Worm (Caenorhabditis elegans) whole organism, late embryonic: Measurements from ENCODE around the gene dmsr-1.

ENCODE experiments used
- C08G9.2 ChIP-seq: sonication (generic microtip); optimal IDR thresholded peaks from 2 replicates; lab custom pipeline; 2016; ENCODE audit warnings: mild to moderate bottlenecking, missing genetic modification characterization, moderate library complexity, missing compliant biosample characterization
- F13H6.1 ChIP-seq: sonication (generic microtip); optimal IDR thresholded peaks from 2 replicates; lab custom pipeline; 2016; ENCODE audit warnings: missing genetic modification characterization, missing compliant biosample characterization
- K09A11.1 ChIP-seq: sonication (generic microtip); optimal IDR thresholded peaks from 2 replicates; lab custom pipeline; 2017; ENCODE audit warnings: antibody characterized with exemption, mild to moderate bottlenecking, missing genetic modification characterization, missing compliant biosample characterization; ENCODE audit not compliant: insufficient read depth
- ceh-18 ChIP-seq: sonication (generic microtip); optimal IDR thresholded peaks from 2 replicates; lab custom pipeline; 2016; ENCODE audit warnings: missing genetic modification characterization, missing compliant biosample characterization
- ceh-19 ChIP-seq: fragments of 200-800 bp; sonication (Bioruptor generic); optimal IDR thresholded peaks from 2 replicates; lab custom pipeline; 2018; ENCODE audit warnings: mild to moderate bottlenecking, missing genetic modification characterization, missing compliant biosample characterization
- ceh-2 ChIP-seq: sonication (generic microtip); optimal IDR thresholded peaks from 2 replicates; lab custom pipeline; 2016; ENCODE audit warnings: missing genotype, missing genetic modification characterization, missing compliant biosample characterization
- ceh-24 ChIP-seq: sonication (generic microtip); optimal IDR thresholded peaks from 2 replicates; lab custom pipeline; 2016; ENCODE audit warnings: mild to moderate bottlenecking, missing genetic modification characterization, missing compliant biosample characterization
- ceh-34 ChIP-seq: sonication (generic microtip); optimal IDR thresholded peaks from 2 replicates; lab custom pipeline; 2016; ENCODE audit warnings: mild to moderate bottlenecking, missing genetic modification characterization, missing compliant biosample characterization
- ceh-45 ChIP-seq: fragments of 200-800 bp; sonication (Bioruptor generic); IDR thresholded peaks from 2 replicates; pipeline ENCODE4 v1.3.6; 2022; ENCODE audit warnings: missing genetic modification reagents, missing genetic modification characterization, missing compliant biosample characterization
- ceh-6 ChIP-seq: fragments of 200-800 bp; sonication (Bioruptor generic); optimal IDR thresholded peaks from 2 replicates; lab custom pipeline; 2018; ENCODE audit warnings: mild to moderate bottlenecking, missing genetic modification characterization, missing compliant biosample characterization
- dmd-4 ChIP-seq: sonication (generic microtip); optimal IDR thresholded peaks from 2 replicates; lab custom pipeline; 2016; ENCODE audit warnings: borderline replicate concordance, missing genetic modification characterization, missing compliant biosample characterization
- ets-4 ChIP-seq: sonication (generic microtip); optimal IDR thresholded peaks from 2 replicates; lab custom pipeline; 2016; ENCODE audit warnings: missing genetic modification characterization, missing compliant biosample characterization
- eyg-1 ChIP-seq: sonication (generic microtip); optimal IDR thresholded peaks from 2 replicates; lab custom pipeline; 2016; ENCODE audit warnings: missing genotype, missing genetic modification characterization, missing compliant biosample characterization
- fax-1 ChIP-seq: sonication (generic microtip); optimal IDR thresholded peaks from 2 replicates; lab custom pipeline; 2016; ENCODE audit warnings: missing genotype, missing genetic modification characterization, missing compliant biosample characterization
- fkh-6 ChIP-seq: sonication (generic microtip); optimal IDR thresholded peaks from 2 replicates; lab custom pipeline; 2016; ENCODE audit warnings: missing genetic modification characterization, missing compliant biosample characterization
- hlh-15 ChIP-seq: sonication (generic microtip); optimal IDR thresholded peaks from 2 replicates; lab custom pipeline; 2016; ENCODE audit warnings: missing genetic modification characterization, missing compliant biosample characterization
- lin-11 ChIP-seq: fragments of 200-800 bp; sonication (Bioruptor generic); optimal IDR thresholded peaks from 2 replicates; lab custom pipeline; 2018; ENCODE audit warnings: mild to moderate bottlenecking, missing genetic modification characterization, missing compliant biosample characterization
- madf-2 ChIP-seq: sonication (generic microtip); optimal IDR thresholded peaks from 2 replicates; lab custom pipeline; 2017; ENCODE audit warnings: missing genetic modification characterization, missing compliant biosample characterization
- nhr-11 ChIP-seq: fragments of 150-350 bp; optimal IDR thresholded peaks from 2 replicates; lab custom pipeline; 2014; ENCODE audit warnings: missing biosample characterization, missing genetic modification characterization
- nhr-232 ChIP-seq: sonication (generic microtip); optimal IDR thresholded peaks from 2 replicates; lab custom pipeline; 2016; ENCODE audit warnings: missing genetic modification characterization, missing compliant biosample characterization
- npax-4 ChIP-seq: sonication (generic microtip); optimal IDR thresholded peaks from 2 replicates; lab custom pipeline; 2016; ENCODE audit warnings: missing genetic modification characterization, missing compliant biosample characterization
- odd-2 ChIP-seq: sonication (generic microtip); optimal IDR thresholded peaks from 2 replicates; lab custom pipeline; 2017; ENCODE audit warnings: antibody characterized with exemption, mild to moderate bottlenecking, missing genetic modification characterization, missing compliant biosample characterization
- pat-9 ChIP-seq: fragments of 200-800 bp; sonication (Bioruptor generic); optimal IDR thresholded peaks from 2 replicates; lab custom pipeline; 2018; ENCODE audit warnings: mild to moderate bottlenecking, missing genetic modification characterization, moderate library complexity, missing compliant biosample characterization
- pax-1 ChIP-seq: fragments of 150-350 bp; optimal IDR thresholded peaks from 2 replicates; lab custom pipeline; 2014; ENCODE audit warnings: missing biosample characterization, missing genetic modification characterization
- pha-2 ChIP-seq: sonication (generic microtip); optimal IDR thresholded peaks from 2 replicates; lab custom pipeline; 2017; ENCODE audit warnings: mild to moderate bottlenecking, missing genetic modification characterization, missing compliant biosample characterization
- pha-4 ChIP-seq: fragments of 150-350 bp; optimal IDR thresholded peaks from 2 replicates; lab custom pipeline; 2018; ENCODE audit warnings: missing biosample characterization, missing genetic modification reagents, missing genetic modification characterization
- pros-1 ChIP-seq: fragments of 150-350 bp; optimal IDR thresholded peaks from 2 replicates; lab custom pipeline; 2014; ENCODE audit warnings: missing biosample characterization, missing genetic modification reagents, missing genetic modification characterization
- sox-2 ChIP-seq: fragments of 200-800 bp; sonication (Bioruptor generic); IDR thresholded peaks from 2 replicates; pipeline ENCODE4 v1.3.6; 2022; ENCODE audit warnings: missing genetic modification reagents, missing genetic modification characterization, missing compliant biosample characterization
- tbx-2 ChIP-seq: sonication (generic microtip); optimal IDR thresholded peaks from 2 replicates; lab custom pipeline; 2016; ENCODE audit warnings: missing genetic modification characterization, missing compliant biosample characterization
- tbx-7 ChIP-seq: sonication (generic microtip); optimal IDR thresholded peaks from 2 replicates; lab custom pipeline; 2016; ENCODE audit warnings: missing genotype, missing genetic modification characterization, missing compliant biosample characterization
- ttx-3 ChIP-seq: sonication (generic microtip); optimal IDR thresholded peaks from 2 replicates; lab custom pipeline; 2016; ENCODE audit warnings: missing genetic modification reagents, missing genetic modification characterization, missing compliant biosample characterization
- unc-3 ChIP-seq, 2 experiments: fragments of 200-800 bp in 1 of 2; sonication (Bioruptor generic) in 1 of 2; sonication (generic microtip) in 1 of 2; conservative IDR thresholded peaks in 1 of 2; optimal IDR thresholded peaks in 1 of 2; 2 replicates each; pipeline versions ENCODE4 v1.3.6 to Lab custom; 2016 to 2022; ENCODE audit warnings: missing compliant biosample characterization in 2 of 2, missing genetic modification characterization in 2 of 2, missing genetic modification reagents in 1 of 2
- unc-55 ChIP-seq: sonication (generic microtip); optimal IDR thresholded peaks from 2 replicates; lab custom pipeline; 2017; ENCODE audit warnings: missing biosample characterization, missing genetic modification reagents, missing genetic modification characterization
- unc-86 ChIP-seq: sonication (generic microtip); optimal IDR thresholded peaks from 2 replicates; lab custom pipeline; 2016; ENCODE audit warnings: missing genetic modification characterization, missing compliant biosample characterization
- zip-5 ChIP-seq: sonication (generic microtip); optimal IDR thresholded peaks from 2 replicates; lab custom pipeline; 2016; ENCODE audit warnings: missing genetic modification characterization, missing compliant biosample characterization
- ztf-16 ChIP-seq: sonication (generic microtip); optimal IDR thresholded peaks from 2 replicates; lab custom pipeline; 2017; ENCODE audit warnings: missing genetic modification characterization, missing compliant biosample characterization

The dmsr-1 gene

ce11 chrV:11438464-11438863 lies at the start of gene dmsr-1:
Gene dmsr-1, plus strand, starts transcription at chrV:11438764.
- TF ChIP-seq madf-2 (tag; lab: Kevin White, UChicago): no peak
- TF ChIP-seq, all 69 proteins: peak for 0

ce11 chrV:11389776-11390175 lies 48.8 kb upstream of the dmsr-1 start, which contains the start of gene col-155:
Gene col-155, minus strand, starts transcription at chrV:11389876.
- TF ChIP-seq ceh-24: no peak
- no peak for TF ChIP-seq zip-5 (tag; lab: Kevin White, UChicago)
- TF ChIP-seq ets-4: no peak
- no peak for TF ChIP-seq K09A11.1 (tag; lab: Kevin White, UChicago)
- no peak for TF ChIP-seq pax-1 (tag; lab: Kevin White, UChicago)
- TF ChIP-seq ttx-3 (tag; lab: Kevin White, UChicago): no peak
- no peak for TF ChIP-seq ceh-2 (tag; lab: Kevin White, UChicago)
- TF ChIP-seq sox-2 (GFP tag; lab: Robert Waterston, UW): no peak

- no peak for TF ChIP-seq ceh-6 (GFP tag; lab: Kevin White, UChicago)
- no peak for TF ChIP-seq unc-55 (GFP tag; lab: Kevin White, UChicago)
- no peak for TF ChIP-seq fkh-6
- no peak for TF ChIP-seq dmd-4 (tag; lab: Kevin White, UChicago)
- no peak for TF ChIP-seq pax-1 (tag; lab: Kevin White, UChicago)
- TF ChIP-seq ttx-3 (tag; lab: Kevin White, UChicago): no peak
- no peak for TF ChIP-seq ceh-24
- no peak for TF ChIP-seq nhr-11 (tag; lab: Kevin White, UChicago)
- TF ChIP-seq ztf-16 (tag; lab: Kevin White, UChicago): no peak
- no peak for TF ChIP-seq npax-4 (tag; lab: Kevin White, UChicago)
- TF ChIP-seq pha-4 (tag; lab: Kevin White, UChicago): no peak
- no peak for TF ChIP-seq tbx-2 (tag; lab: Kevin White, UChicago)
- no peak for TF ChIP-seq F13H6.1 (tag; lab: Kevin White, UChicago)
- TF ChIP-seq ceh-2 (tag; lab: Kevin White, UChicago): no peak
- TF ChIP-seq pat-9 (tag; lab: Kevin White, UChicago): no peak
- no peak for TF ChIP-seq C08G9.2
- TF ChIP-seq ceh-18 (tag; lab: Kevin White, UChicago): no peak
- TF ChIP-seq madf-2 (tag; lab: Kevin White, UChicago): no peak
- no peak for TF ChIP-seq odd-2
Measured at ce11 chrV:11390394-11390793, 48.2 kb upstream of the dmsr-1 start, which contains the start of the genes K03B8.11 and K03B8.14. Gene K03B8.11, minus strand, starts transcription at chrV:11390494. Gene K03B8.14, plus strand, starts transcription at chrV:11390503.

- TF ChIP-seq lin-11 (tag; lab: Kevin White, UChicago) (no peak), nhr-11 (tag; lab: Kevin White, UChicago) (no peak), eyg-1 (no peak), ceh-19 (GFP tag; lab: Kevin White, UChicago) (no peak), unc-86 (tag; lab: Kevin White, UChicago) (no peak), pha-2 (tag; lab: Kevin White, UChicago) (no peak), hlh-15 (tag; lab: Kevin White, UChicago) (no peak), fax-1 (tag; lab: Kevin White, UChicago) (no peak), ceh-45 (GFP tag; lab: Robert Waterston, UW) (no peak), ceh-34 (no peak), tbx-7 (tag; lab: Kevin White, UChicago) (no peak), pros-1 (tag; lab: Kevin White, UChicago) (no peak), nhr-232 (tag; lab: Kevin White, UChicago) (no peak), unc-3 (GFP tag; conservative IDR thresholded peaks at IDR 0.05; lab: Robert Waterston, UW) (no peak), unc-3 (tag; optimal IDR thresholded peaks at IDR 0.05; lab: Kevin White, UChicago) (no peak)
- TF ChIP-seq, all 69 proteins: peak for 0
Measured at ce11 chrV:11392020-11392419, 46.5 kb upstream of the dmsr-1 start, which contains the start of gene nas-16. Gene nas-16, plus strand, starts transcription at chrV:11392320.
